Fruit fly (Drosophila melanogaster) whole organism, embryonic: ENCODE measurements around the gene betaNACtes4.

Source experiments
- CG10543 ChIP-seq: fragments of 200-800 bp; sonication (Bioruptor generic); optimal IDR thresholded peaks from 3 replicates; lab custom pipeline; 2017; ENCODE audit warnings: missing biosample characterization, mild to moderate bottlenecking, missing genetic modification characterization, moderate library complexity
- CG11504 ChIP-seq: fragments of 200-800 bp; sonication (Bioruptor generic); optimal IDR thresholded peaks from 3 replicates; lab custom pipeline; 2019; ENCODE audit warnings: missing biosample characterization, mild to moderate bottlenecking, missing genetic modification characterization, moderate library complexity
- CG12769 ChIP-seq: fragments of 200-800 bp; sonication (Bioruptor generic); optimal IDR thresholded peaks from 2 replicates; lab custom pipeline; 2019; ENCODE audit warnings: missing biosample characterization, mild to moderate bottlenecking, missing genetic modification characterization, moderate library complexity
- CG14441 ChIP-seq: fragments of 200-800 bp; sonication (Bioruptor generic); IDR thresholded peaks from 2 replicates; pipeline ENCODE4 v1.3.6; 2022; ENCODE audit warnings: missing biosample characterization, missing genetic modification characterization
- CG1529 ChIP-seq: fragments of 200-800 bp; sonication (Bioruptor generic); optimal IDR thresholded peaks from 3 replicates; lab custom pipeline; 2018; ENCODE audit warnings: missing biosample characterization, missing genetic modification characterization
- CG1647 ChIP-seq: fragments of 200-800 bp; sonication (Bioruptor generic); optimal IDR thresholded peaks from 3 replicates; lab custom pipeline; 2016; ENCODE audit warnings: missing biosample characterization, missing genetic modification characterization
- CG17359 ChIP-seq: fragments of 200-800 bp; sonication (Bioruptor generic); optimal IDR thresholded peaks from 3 replicates; lab custom pipeline; 2018; ENCODE audit warnings: missing biosample characterization, mild to moderate bottlenecking, missing genetic modification characterization, moderate library complexity
- CG32532 ChIP-seq: fragments of 200-800 bp; sonication (Bioruptor generic); IDR thresholded peaks from 2 replicates; pipeline ENCODE4 v1.3.6; 2022; ENCODE audit warnings: missing biosample characterization, missing genetic modification characterization
- CG33557 ChIP-seq: fragments of 200-800 bp; sonication (Bioruptor generic); optimal IDR thresholded peaks from 2 replicates; lab custom pipeline; 2019; ENCODE audit warnings: missing biosample characterization, mild to moderate bottlenecking, missing genetic modification characterization, moderate library complexity
- CG43689 ChIP-seq: fragments of 200-800 bp; sonication (Bioruptor generic); IDR thresholded peaks from 2 replicates; pipeline ENCODE4 v1.3.6; 2022; ENCODE audit warnings: missing biosample characterization, missing genetic modification characterization
- CG7271 ChIP-seq: fragments of 200-800 bp; sonication (Bioruptor generic); optimal IDR thresholded peaks from 2 replicates; lab custom pipeline; 2018; ENCODE audit warnings: missing biosample characterization, mild to moderate bottlenecking, missing genetic modification characterization, moderate library complexity
- CG8290 ChIP-seq, 3 experiments: fragments of 200-800 bp; sonication (Bioruptor generic); optimal IDR thresholded peaks; 2 replicates each; lab custom pipeline; 2016 to 2019; ENCODE audit warnings: missing biosample characterization in 3 of 3, missing genetic modification characterization in 3 of 3, mild to moderate bottlenecking in 2 of 3, moderate library complexity in 1 of 3
- CG8924 ChIP-seq: fragments of 200-800 bp; optimal IDR thresholded peaks from 3 replicates; lab custom pipeline; 2019; ENCODE audit warnings: missing biosample characterization, mild to moderate bottlenecking, missing genetic modification characterization, moderate library complexity
- CG9437 ChIP-seq: fragments of 200-800 bp; sonication (Bioruptor generic); optimal IDR thresholded peaks from 2 replicates; lab custom pipeline; 2018; ENCODE audit warnings: missing biosample characterization, mild to moderate bottlenecking, missing genetic modification characterization
- CG9817 ChIP-seq: fragments of 200-800 bp; sonication (Bioruptor generic); optimal IDR thresholded peaks from 2 replicates; lab custom pipeline; 2018; ENCODE audit warnings: missing biosample characterization, mild to moderate bottlenecking, missing genetic modification characterization, moderate library complexity
- Camta ChIP-seq: fragments of 200-800 bp; sonication (Bioruptor generic); optimal IDR thresholded peaks from 2 replicates; lab custom pipeline; 2016; ENCODE audit warnings: missing biosample characterization, missing genetic modification characterization
- Chrac-16 ChIP-seq: fragments of 200-800 bp; sonication (Bioruptor generic); optimal IDR thresholded peaks from 3 replicates; lab custom pipeline; 2016; ENCODE audit warnings: missing biosample characterization, missing genetic modification characterization
- D ChIP-seq, 2 experiments: fragments of 200-800 bp in 1 of 2; fragments of >200 bp in 1 of 2; sonication (Bioruptor generic) in 1 of 2; optimal IDR thresholded peaks; 2 replicates in 1 of 2; 3 replicates in 1 of 2; lab custom pipeline; 2017; ENCODE audit warnings: mild to moderate bottlenecking in 1 of 2, missing biosample characterization in 1 of 2, missing genetic modification characterization in 1 of 2, missing genetic modification reagents in 1 of 2
- D19B ChIP-seq: fragments of 200-800 bp; sonication (Bioruptor generic); optimal IDR thresholded peaks from 2 replicates; lab custom pipeline; 2017; ENCODE audit warnings: missing biosample characterization, mild to moderate bottlenecking, missing genetic modification characterization
- Fer1 ChIP-seq: fragments of 200-800 bp; sonication (Bioruptor generic); optimal IDR thresholded peaks from 2 replicates; lab custom pipeline; 2017; ENCODE audit warnings: missing biosample characterization, mild to moderate bottlenecking, missing genetic modification characterization
- Hmx ChIP-seq: fragments of 200-800 bp; sonication (Bioruptor generic); optimal IDR thresholded peaks from 2 replicates; lab custom pipeline; 2016; ENCODE audit warnings: missing biosample characterization, missing genetic modification characterization
- Hr51 ChIP-seq, 2 experiments: fragments of 200-800 bp; sonication (Bioruptor generic); optimal IDR thresholded peaks; 2 replicates in 1 of 2; 3 replicates in 1 of 2; lab custom pipeline; 2016 to 2018; ENCODE audit warnings: missing biosample characterization in 2 of 2, missing genetic modification characterization in 2 of 2, mild to moderate bottlenecking in 1 of 2, moderate library complexity in 1 of 2
- Scr ChIP-seq: fragments of 200-800 bp; sonication (Bioruptor generic); IDR thresholded peaks from 2 replicates; pipeline ENCODE4 v1.3.6; 2022; ENCODE audit warnings: missing biosample characterization, missing genetic modification characterization; ENCODE audit not compliant: partially characterized antibody
- Sin3A ChIP-seq: fragments of >200 bp; optimal IDR thresholded peaks from 2 replicates; lab custom pipeline; 2018
- abd-A ChIP-seq: fragments of 200-800 bp; sonication (Bioruptor generic); optimal IDR thresholded peaks from 3 replicates; lab custom pipeline; 2019; ENCODE audit warnings: missing biosample characterization, mild to moderate bottlenecking, missing genetic modification characterization, moderate library complexity
- ac ChIP-seq: fragments of 200-800 bp; sonication (Bioruptor generic); optimal IDR thresholded peaks from 3 replicates; lab custom pipeline; 2017; ENCODE audit warnings: missing biosample characterization, mild to moderate bottlenecking, missing genetic modification characterization
- bsh ChIP-seq, 2 experiments: fragments of 200-800 bp; sonication (Bioruptor generic); optimal IDR thresholded peaks; 2 replicates each; lab custom pipeline; 2017 to 2018; ENCODE audit warnings: mild to moderate bottlenecking in 2 of 2, missing biosample characterization in 2 of 2, missing genetic modification characterization in 2 of 2, moderate library complexity in 1 of 2
- cad ChIP-seq: fragments of >200 bp; optimal IDR thresholded peaks from 2 replicates; lab custom pipeline; 2017; ENCODE audit warnings: missing biosample characterization, missing genetic modification characterization
- crol ChIP-seq: fragments of 200-800 bp; sonication (Bioruptor generic); IDR thresholded peaks from 2 replicates; pipeline ENCODE4 v1.3.6; 2022; ENCODE audit warnings: missing biosample characterization, missing genetic modification characterization
- cwo ChIP-seq: fragments of 200-800 bp; sonication (Bioruptor generic); optimal IDR thresholded peaks from 3 replicates; lab custom pipeline; 2017; ENCODE audit warnings: missing biosample characterization, missing genetic modification characterization, mild to moderate bottlenecking, moderate library complexity, missing genetic modification reagents
- dan ChIP-seq: fragments of 200-800 bp; sonication (Bioruptor generic); IDR thresholded peaks from 2 replicates; pipeline ENCODE4 v1.3.6; 2022; ENCODE audit warnings: missing biosample characterization, missing genetic modification characterization
- dati ChIP-seq: fragments of 200-800 bp; sonication (Bioruptor generic); IDR thresholded peaks from 2 replicates; pipeline ENCODE4 v1.3.6; 2022; ENCODE audit warnings: missing biosample characterization, missing genetic modification characterization
- dmrt99B ChIP-seq: fragments of 200-800 bp; sonication (Bioruptor generic); optimal IDR thresholded peaks from 2 replicates; lab custom pipeline; 2018; ENCODE audit warnings: missing biosample characterization, mild to moderate bottlenecking, missing genetic modification characterization, moderate library complexity
- ewg ChIP-seq: fragments of 200-800 bp; sonication (Bioruptor generic); optimal IDR thresholded peaks from 3 replicates; lab custom pipeline; 2017; ENCODE audit warnings: mild to moderate bottlenecking, missing biosample characterization, missing genetic modification reagents, missing genetic modification characterization
- grau ChIP-seq: fragments of 200-800 bp; optimal IDR thresholded peaks from 3 replicates; lab custom pipeline; 2019; ENCODE audit warnings: missing biosample characterization, mild to moderate bottlenecking, missing genetic modification characterization, moderate library complexity
- grn ChIP-seq: fragments of 200-800 bp; sonication (Bioruptor generic); optimal IDR thresholded peaks from 3 replicates; lab custom pipeline; 2017; ENCODE audit warnings: missing biosample characterization, missing genetic modification characterization
- ind ChIP-seq: fragments of 200-800 bp; sonication (Bioruptor generic); optimal IDR thresholded peaks from 3 replicates; lab custom pipeline; 2016; ENCODE audit warnings: missing biosample characterization, missing genetic modification characterization
- klu ChIP-seq: fragments of 200-800 bp; sonication (Bioruptor generic); IDR thresholded peaks from 2 replicates; pipeline ENCODE4 v1.3.6; 2022; ENCODE audit warnings: missing biosample characterization, missing genetic modification characterization
- mirr ChIP-seq: fragments of 200-800 bp; sonication (Bioruptor generic); optimal IDR thresholded peaks from 3 replicates; lab custom pipeline; 2018; ENCODE audit warnings: missing biosample characterization, mild to moderate bottlenecking, missing genetic modification characterization
- nmo ChIP-seq: fragments of 200-800 bp; sonication (Bioruptor generic); optimal IDR thresholded peaks from 2 replicates; lab custom pipeline; 2018; ENCODE audit warnings: missing biosample characterization, mild to moderate bottlenecking, missing genetic modification characterization, moderate library complexity
- oc ChIP-seq: fragments of 200-800 bp; sonication (Bioruptor generic); optimal IDR thresholded peaks from 2 replicates; lab custom pipeline; 2018; ENCODE audit warnings: missing biosample characterization, mild to moderate bottlenecking, missing genetic modification characterization, moderate library complexity
- pita ChIP-seq: fragments of 200-800 bp; sonication (Bioruptor generic); optimal IDR thresholded peaks from 2 replicates; lab custom pipeline; 2017; ENCODE audit warnings: missing biosample characterization, mild to moderate bottlenecking, missing genetic modification characterization
- sens ChIP-seq: fragments of 200-800 bp; sonication (Bioruptor generic); peaks from one replicate; lab custom pipeline; 2016; ENCODE audit warnings: missing biosample characterization, missing genetic modification characterization
- slbo ChIP-seq: fragments of 200-800 bp; sonication (Bioruptor generic); IDR thresholded peaks from 2 replicates; pipeline ENCODE4 v1.3.6; 2022; ENCODE audit warnings: missing biosample characterization, missing genetic modification characterization
- slou ChIP-seq: fragments of 200-800 bp; sonication (Bioruptor generic); optimal IDR thresholded peaks from 3 replicates; lab custom pipeline; 2016; ENCODE audit warnings: missing biosample characterization, missing genetic modification characterization
- vvl ChIP-seq: fragments of 200-800 bp; sonication (Bioruptor generic); IDR thresholded peaks from 2 replicates; pipeline ENCODE4 v1.3.6; 2022; ENCODE audit warnings: missing biosample characterization, missing genetic modification characterization
- zen2 ChIP-seq: fragments of 200-800 bp; sonication (Bioruptor generic); IDR thresholded peaks from 3 replicates; pipeline ENCODE4 v1.3.6; 2022; ENCODE audit warnings: missing biosample characterization, missing genetic modification characterization; ENCODE audit not compliant: partially characterized antibody

Gene betaNACtes4

DNA sequence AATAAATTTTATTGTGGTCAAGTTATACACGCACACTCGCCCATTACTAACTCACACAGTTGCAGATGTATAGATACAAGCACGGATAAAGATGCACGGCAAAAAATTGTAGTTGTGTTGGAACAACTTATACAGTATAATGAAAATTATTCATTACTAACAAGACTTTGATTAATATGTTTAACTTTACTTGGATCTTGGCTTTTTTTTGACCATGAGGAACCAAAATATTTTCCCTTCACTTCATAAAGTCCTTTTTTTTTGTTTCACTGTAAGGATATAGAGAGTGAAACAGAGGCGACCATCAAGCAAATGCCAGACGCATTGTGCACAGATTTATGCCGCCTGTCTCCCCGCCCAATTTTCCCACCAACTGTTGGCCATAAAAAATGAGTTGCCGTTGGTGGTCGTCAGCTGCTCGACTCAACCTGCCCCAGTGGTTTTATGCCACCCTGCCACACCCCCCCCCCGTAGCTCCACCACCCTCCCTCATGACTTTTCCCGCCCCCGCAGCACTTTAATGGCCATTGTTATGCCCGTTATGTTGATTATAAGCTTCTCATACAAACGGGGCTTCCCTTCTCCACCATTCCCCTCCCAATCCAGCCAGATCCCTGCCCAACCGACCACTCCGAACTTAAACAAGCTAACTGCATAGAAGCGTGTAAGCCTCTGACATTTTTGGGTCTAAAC is 48.5 kb upstream of the betaNACtes4 start (continued):
- TF ChIP-seq D (optimal IDR thresholded peaks at IDR 0.05; lab: Kevin White, UChicago) (no peak), D (GFP tag; optimal IDR thresholded peaks at IDR 0.05; lab: Kevin White, UChicago) (peak; percentile 2), CG17359 (tag; lab: Kevin White, UChicago) (peak; percentile 9), bsh (GFP tag; optimal IDR thresholded peaks at IDR 0.05; lab: Kevin White, UChicago) (peak in 1 of 2 experiments; percentile 14), crol (GFP tag; lab: Robert Waterston, UW) (peak; percentile 64; the same call in 1 of the 2 replicates), ind (GFP tag; lab: Kevin White, UChicago) (peak; percentile 1), CG11504 (tag; lab: Kevin White, UChicago) (peak; percentile 52), slbo (no peak), sens (GFP tag; lab: Kevin White, UChicago) (peak; percentile 63), abd-A (tag; lab: Kevin White, UChicago) (peak; percentile 76), CG33557 (GFP tag; lab: Kevin White, UChicago) (no peak)

DNA sequence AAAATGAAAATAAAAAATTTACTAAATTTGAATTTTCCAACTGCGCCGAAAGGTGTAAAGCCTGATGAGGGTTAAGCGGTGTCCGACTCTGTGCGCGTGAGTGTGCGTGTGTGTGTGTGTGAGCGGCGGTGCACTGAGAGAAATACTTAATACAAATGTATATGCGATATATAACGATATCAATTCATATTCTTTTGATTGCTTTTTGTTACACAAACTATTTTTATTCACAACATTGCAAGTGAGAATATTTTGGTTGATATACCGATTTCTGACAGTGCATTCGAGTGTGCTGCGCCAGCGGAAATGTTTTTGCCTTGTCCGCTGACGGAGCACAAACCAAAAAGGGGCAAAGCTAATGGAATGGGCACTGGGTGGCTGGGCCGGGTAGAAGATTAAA is 47.9 kb upstream of the betaNACtes4 start:
- TF ChIP-seq CG1647 (GFP tag; lab: Kevin White, UChicago) (no peak), dmrt99B (peak; percentile 33), Scr (GFP tag; lab: Robert Waterston, UW) (no peak), cwo (GFP tag; lab: Kevin White, UChicago) (no peak), mirr (GFP tag; lab: Kevin White, UChicago) (no peak), nmo (no peak), D19B (GFP tag; lab: Kevin White, UChicago) (no peak), CG14441 (GFP tag; lab: Robert Waterston, UW) (0 out of 2 replicates have a peak, but pooled peaks have one; percentile 11), Sin3A (lab: Kevin White, UChicago) (no peak), grau (tag; lab: Kevin White, UChicago) (peak; percentile 13), CG9437 (GFP tag; lab: Kevin White, UChicago) (no peak), CG1529 (GFP tag; lab: Kevin White, UChicago) (no peak), zen2 (GFP tag; lab: Robert Waterston, UW) (no peak), vvl (0 out of 2 replicates have a peak, but pooled peaks have one; percentile 21), Hr51 (GFP tag; optimal IDR thresholded peaks at IDR 0.05; lab: Kevin White, UChicago) (peak in 1 of 2 experiments; percentile 5), CG12769 (tag; lab: Kevin White, UChicago) (peak; percentile 38), cad (GFP tag; lab: Kevin White, UChicago) (no peak), slbo (peak; percentile 38; the same call in 1 of the 2 replicates), CG8924 (tag; lab: Kevin White, UChicago) (peak; percentile 4), Hmx (GFP tag; lab: Kevin White, UChicago) (no peak), dan (GFP tag; lab: Robert Waterston, UW) (no peak), CG7271 (tag; lab: Kevin White, UChicago) (no peak), ac (GFP tag; lab: Kevin White, UChicago) (no peak), slou (GFP tag; lab: Kevin White, UChicago) (no peak), klu (no peak), CG8290 (GFP tag; optimal IDR thresholded peaks at IDR 0.05; lab: Kevin White, UChicago) (no peak), CG8290 (tag; optimal IDR thresholded peaks at IDR 0.05; lab: Kevin White, UChicago) (peak in 1 of 2 experiments; percentile 58), CG10543 (no peak), CG32532 (GFP tag; lab: Robert Waterston, UW) (no peak), oc (tag; lab: Kevin White, UChicago) (no peak), Chrac-16 (no peak), Camta (GFP tag; lab: Kevin White, UChicago) (no peak), Fer1 (no peak), CG43689 (no peak), CG11504 (tag; lab: Kevin White, UChicago) (peak; percentile 53), grn (GFP tag; lab: Kevin White, UChicago) (no peak), CG9817 (tag; lab: Kevin White, UChicago) (peak; percentile 8), dati (GFP tag; lab: Robert Waterston, UW) (no peak), pita (no peak), ewg (GFP tag; lab: Kevin White, UChicago) (no peak)
